Worm (Caenorhabditis elegans) whole organism, L4 larva: ENCODE measurements around the gene F13H10.1.
"Not testable (repeated sequence)": the region's sequence is repeated elsewhere in the genome, so short reads cannot be mapped to it uniquely, and the experiment has no call there.

Source experiments
- D1046.2 ChIP-seq: fragments of 200-800 bp; sonication (Bioruptor generic); IDR thresholded peaks from 2 replicates; pipeline ENCODE4 v1.3.6; 2022; ENCODE audit warnings: missing genetic modification characterization, missing compliant biosample characterization
- F10B5.3 ChIP-seq: sonication (generic microtip); optimal IDR thresholded peaks from 2 replicates; lab custom pipeline; 2016; ENCODE audit warnings: mild to moderate bottlenecking, missing genetic modification characterization, missing compliant biosample characterization
- F26F4.8 ChIP-seq: fragments of 200-800 bp; sonication (Bioruptor generic); conservative IDR thresholded peaks from 2 replicates; pipeline ENCODE4 v1.3.6; 2022; ENCODE audit warnings: missing genetic modification characterization, missing compliant biosample characterization
- F37D6.2 ChIP-seq: sonication (generic microtip); optimal IDR thresholded peaks from 2 replicates; lab custom pipeline; 2016; ENCODE audit warnings: mild to moderate bottlenecking, missing genetic modification characterization, missing compliant biosample characterization
- F44E2.7 ChIP-seq: fragments of 200-800 bp; sonication (Bioruptor generic); IDR thresholded peaks from 2 replicates; pipeline ENCODE4 v2.1.2; 2022; ENCODE audit warnings: missing genetic modification characterization, missing compliant biosample characterization
- F49E8.2 ChIP-seq: sonication (generic microtip); optimal IDR thresholded peaks from 2 replicates; lab custom pipeline; 2016; ENCODE audit warnings: missing compliant biosample characterization, mild to moderate bottlenecking, missing genetic modification characterization, borderline replicate concordance
- T20F7.1 ChIP-seq: fragments of 200-800 bp; sonication (Bioruptor generic); optimal IDR thresholded peaks from 2 replicates; lab custom pipeline; 2018; ENCODE audit warnings: mild to moderate bottlenecking, missing genetic modification characterization, missing compliant biosample characterization
- T26A8.4 ChIP-seq: fragments of 200-800 bp; sonication (Bioruptor generic); IDR thresholded peaks from 2 replicates; pipeline ENCODE4 v1.3.6; 2022; ENCODE audit warnings: missing genetic modification characterization, missing compliant biosample characterization
- ZK337.2 ChIP-seq: fragments of 200-800 bp; sonication (Bioruptor generic); IDR thresholded peaks from 2 replicates; pipeline ENCODE4 v1.3.6; 2022; ENCODE audit warnings: missing genetic modification reagents, missing genetic modification characterization, missing compliant biosample characterization
- ZK546.5 ChIP-seq, 2 experiments: sonication (generic microtip); optimal IDR thresholded peaks; 2 replicates each; lab custom pipeline; 2017; ENCODE audit warnings: missing biosample characterization in 2 of 2, missing genetic modification characterization in 2 of 2
- aly-2 ChIP-seq: sonication (generic microtip); optimal IDR thresholded peaks from 2 replicates; lab custom pipeline; 2018; ENCODE audit warnings: missing biosample characterization, missing genetic modification characterization
- ama-1 ChIP-seq: fragments of 150-350 bp; optimal IDR thresholded peaks from 2 replicates; lab custom pipeline; 2014; ENCODE audit warnings: inconsistent platforms, mixed read lengths
- arid-1 ChIP-seq: fragments of 200-800 bp; sonication (Bioruptor generic); conservative IDR thresholded peaks from 2 replicates; pipeline ENCODE4 v1.3.6; 2022; ENCODE audit warnings: missing genetic modification reagents, missing genetic modification characterization, missing compliant biosample characterization
- ceh-20 ChIP-seq: fragments of 200-800 bp; sonication (Bioruptor generic); IDR thresholded peaks from 2 replicates; pipeline ENCODE4 v1.3.6; 2022; ENCODE audit warnings: missing genetic modification reagents, missing genetic modification characterization, missing compliant biosample characterization
- ceh-28 ChIP-seq: fragments of 150-350 bp; optimal IDR thresholded peaks from 2 replicates; lab custom pipeline; 2014; ENCODE audit warnings: missing biosample characterization, missing genetic modification reagents, missing genetic modification characterization
- ceh-32 ChIP-seq: sonication (generic microtip); optimal IDR thresholded peaks from 2 replicates; lab custom pipeline; 2016; ENCODE audit warnings: mild to moderate bottlenecking, missing genetic modification characterization, missing compliant biosample characterization; ENCODE audit not compliant: poor library complexity
- ces-1 ChIP-seq: fragments of 150-350 bp; sonication (generic microtip); optimal IDR thresholded peaks from 4 replicates; lab custom pipeline; 2014; ENCODE audit warnings: missing biosample characterization, missing genetic modification reagents, missing genetic modification characterization
- ctbp-1 ChIP-seq: fragments of 200-800 bp; sonication (Bioruptor generic); IDR thresholded peaks from 2 replicates; pipeline ENCODE4 v1.3.6; 2022; ENCODE audit warnings: missing genetic modification reagents, missing genetic modification characterization, missing compliant biosample characterization
- daf-16 ChIP-seq, 3 experiments: sonication (generic microtip); optimal IDR thresholded peaks; 2 replicates each; lab custom pipeline; 2016 to 2017; ENCODE audit warnings: missing genetic modification characterization in 3 of 3, missing genetic modification reagents in 3 of 3, mild to moderate bottlenecking in 2 of 3, missing compliant biosample characterization in 2 of 3, missing biosample characterization in 1 of 3, moderate library complexity in 1 of 3
- daf-8 ChIP-seq: fragments of 200-800 bp; sonication (Bioruptor generic); IDR thresholded peaks from 2 replicates; pipeline ENCODE4 v1.3.6; 2022; ENCODE audit warnings: missing genetic modification characterization, missing compliant biosample characterization
- duxl-1 ChIP-seq: sonication (generic microtip); optimal IDR thresholded peaks from 2 replicates; lab custom pipeline; 2016; ENCODE audit warnings: mild to moderate bottlenecking, missing genetic modification characterization, moderate library complexity, missing compliant biosample characterization; ENCODE audit not compliant: poor library complexity
- fos-1 ChIP-seq: fragments of 150-350 bp; optimal IDR thresholded peaks from 2 replicates; lab custom pipeline; 2014; ENCODE audit warnings: missing biosample characterization, missing genetic modification characterization
- hmg-1.1 ChIP-seq: fragments of 200-800 bp; sonication (Bioruptor generic); IDR thresholded peaks from 2 replicates; pipeline ENCODE4 v1.3.6; 2022; ENCODE audit warnings: missing genetic modification reagents, missing genetic modification characterization, missing compliant biosample characterization
- jun-1 ChIP-seq: fragments of 150-350 bp; optimal IDR thresholded peaks from 2 replicates; lab custom pipeline; 2014; ENCODE audit warnings: missing biosample characterization, missing genetic modification reagents, missing genetic modification characterization
- lin-38 ChIP-seq: fragments of 200-800 bp; sonication (Bioruptor generic); IDR thresholded peaks from 2 replicates; pipeline ENCODE4 v1.3.6; 2022; ENCODE audit warnings: missing genetic modification reagents, missing genetic modification characterization, missing compliant biosample characterization
- lin-39 ChIP-seq: fragments of 150-350 bp; optimal IDR thresholded peaks from 2 replicates; lab custom pipeline; 2014; ENCODE audit warnings: missing biosample characterization, missing genetic modification reagents, missing genetic modification characterization
- madf-9 ChIP-seq: fragments of 200-800 bp; sonication (Bioruptor generic); conservative IDR thresholded peaks from 2 replicates; pipeline ENCODE4 v1.3.6; 2022; ENCODE audit warnings: missing genetic modification reagents, missing genetic modification characterization, missing compliant biosample characterization
- mdl-1 ChIP-seq, 2 experiments: fragments of 150-350 bp in 1 of 2; sonication (generic microtip) in 1 of 2; optimal IDR thresholded peaks; 2 replicates each; lab custom pipeline; 2014 to 2017; ENCODE audit warnings: missing biosample characterization in 2 of 2, missing genetic modification characterization in 2 of 2
- mdt-29 ChIP-seq: fragments of 200-800 bp; sonication (Bioruptor generic); IDR thresholded peaks from 2 replicates; pipeline ENCODE4 v1.3.6; 2022; ENCODE audit warnings: missing genetic modification reagents, missing genetic modification characterization, missing compliant biosample characterization
- mxl-2 ChIP-seq: fragments of 200-800 bp; sonication (Bioruptor generic); conservative IDR thresholded peaks from 2 replicates; pipeline ENCODE4 v1.3.6; 2022; ENCODE audit warnings: missing genetic modification reagents, missing genetic modification characterization, missing compliant biosample characterization
- nhr-111 ChIP-seq: fragments of 200-800 bp; sonication (Bioruptor generic); optimal IDR thresholded peaks from 2 replicates; lab custom pipeline; 2018; ENCODE audit warnings: mild to moderate bottlenecking, missing genetic modification characterization, missing compliant biosample characterization
- nhr-237 ChIP-seq: sonication (generic microtip); optimal IDR thresholded peaks from 2 replicates; lab custom pipeline; 2017; ENCODE audit warnings: missing biosample characterization, missing genetic modification characterization
- nhr-28 ChIP-seq: fragments of 150-350 bp; optimal IDR thresholded peaks from 2 replicates; lab custom pipeline; 2014; ENCODE audit warnings: missing biosample characterization, missing genetic modification characterization
- nhr-6 ChIP-seq: fragments of 150-350 bp; optimal IDR thresholded peaks from 2 replicates; lab custom pipeline; 2014; ENCODE audit warnings: missing biosample characterization, missing genetic modification characterization
- nhr-77 ChIP-seq: fragments of 150-350 bp; optimal IDR thresholded peaks from 2 replicates; lab custom pipeline; 2014; ENCODE audit warnings: missing biosample characterization, missing genetic modification characterization
- rbr-2 ChIP-seq: sonication (generic microtip); optimal IDR thresholded peaks from 2 replicates; lab custom pipeline; 2016; ENCODE audit warnings: missing genotype, missing genetic modification characterization, missing compliant biosample characterization
- set-16 ChIP-seq: fragments of 200-800 bp; sonication (Bioruptor generic); IDR thresholded peaks from 2 replicates; pipeline ENCODE4 v1.3.6; 2022; ENCODE audit warnings: missing genetic modification reagents, missing genetic modification characterization, missing compliant biosample characterization
- spr-1 ChIP-seq: sonication (generic microtip); optimal IDR thresholded peaks from 2 replicates; lab custom pipeline; 2016; ENCODE audit warnings: mild to moderate bottlenecking, missing genetic modification characterization, missing compliant biosample characterization
- spr-3 ChIP-seq: fragments of 200-800 bp; sonication (Bioruptor generic); optimal IDR thresholded peaks from 2 replicates; lab custom pipeline; 2018; ENCODE audit warnings: mild to moderate bottlenecking, missing genetic modification characterization, missing compliant biosample characterization
- unc-62 ChIP-seq, 3 experiments: fragments of 150-350 bp in 1 of 3; sonication (generic microtip); optimal IDR thresholded peaks in 2 of 3; peaks in 1 of 3; 1 replicate in 1 of 3; 2 replicates in 2 of 3; lab custom pipeline; 2014 to 2017; ENCODE audit warnings: missing biosample characterization in 3 of 3, missing genetic modification characterization in 3 of 3, missing genetic modification reagents in 3 of 3, missing genotype in 1 of 3
- zfp-3 ChIP-seq: fragments of 200-800 bp; sonication (Bioruptor generic); conservative IDR thresholded peaks from 2 replicates; pipeline ENCODE4 v1.3.6; 2022; ENCODE audit warnings: missing genetic modification reagents, missing genetic modification characterization, missing compliant biosample characterization
- zip-11 ChIP-seq: fragments of 200-800 bp; sonication (Bioruptor generic); IDR thresholded peaks from 2 replicates; pipeline ENCODE4 v1.3.6; 2022; ENCODE audit warnings: missing genetic modification characterization, missing compliant biosample characterization
- zip-2 ChIP-seq: fragments of 150-350 bp; optimal IDR thresholded peaks from 2 replicates; lab custom pipeline; 2014; ENCODE audit warnings: missing biosample characterization, missing genetic modification characterization
- ztf-11 ChIP-seq: fragments of 150-350 bp; optimal IDR thresholded peaks from 2 replicates; lab custom pipeline; 2014; ENCODE audit warnings: missing biosample characterization, missing genetic modification characterization

Gene F13H10.1

DNA sequence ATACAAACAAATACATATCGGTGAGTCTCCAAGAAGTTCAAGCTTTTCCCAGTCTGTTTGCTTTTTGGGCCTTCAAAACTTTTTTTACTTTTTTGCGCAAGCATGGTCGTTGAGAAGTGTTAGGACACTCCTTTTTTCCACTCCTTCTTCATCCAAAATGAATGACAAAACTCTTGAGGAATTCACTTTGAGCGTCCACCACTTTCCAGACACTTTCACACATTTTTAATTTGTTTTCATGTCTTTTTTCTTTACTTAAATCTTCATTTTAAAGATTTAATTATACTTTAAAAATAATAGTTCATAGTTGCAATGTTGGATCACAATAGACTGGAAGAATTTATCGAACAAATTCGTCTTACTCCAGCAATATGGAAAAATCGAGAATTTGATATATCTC lies at the start of gene F13H10.1:
Gene F13H10.1 (plus strand): TSS at position 301 of the 400 bp plus-strand sequence.
- TF ChIP-seq F26F4.8 (GFP tag; lab: Robert Waterston, UW) (no peak), daf-8 (GFP tag; lab: Robert Waterston, UW) (no peak), jun-1 (tag; lab: Kevin White, UChicago) (no peak), daf-16 (GFP tag; optimal IDR thresholded peaks at IDR 0.05; lab: Kevin White, UChicago) (no peak), daf-16 (tag; optimal IDR thresholded peaks at IDR 0.05; lab: Kevin White, UChicago) (no peak), spr-3 (GFP tag; lab: Kevin White, UChicago) (no peak), nhr-28 (tag; lab: Kevin White, UChicago) (no peak), F44E2.7 (GFP tag; lab: Robert Waterston, UW) (no peak), ceh-28 (tag; lab: Kevin White, UChicago) (no peak), T26A8.4 (GFP tag; lab: Robert Waterston, UW) (no peak), ceh-32 (no peak), nhr-237 (tag; lab: Kevin White, UChicago) (no peak), T20F7.1 (GFP tag; lab: Kevin White, UChicago) (no peak), set-16 (no peak), madf-9 (GFP tag; lab: Robert Waterston, UW) (no peak), nhr-77 (no peak), F10B5.3 (tag; lab: Kevin White, UChicago) (no peak), ceh-20 (no peak), ces-1 (GFP tag; lab: Kevin White, UChicago) (no peak), mxl-2 (GFP tag; lab: Robert Waterston, UW) (no peak)
- TF ChIP-seq, all 104 proteins: peak for 0

- not testable (repeated sequence) for TF ChIP-seq mdl-1 (tag; optimal IDR thresholded peaks at IDR 0.05; lab: Kevin White, UChicago); F49E8.2 (tag; lab: Kevin White, UChicago); ceh-20
Observed at ce11 chrIV:10954955-10955354, 49.4 kb upstream of the F13H10.1 start, which contains the start of gene Y69E1A.4. Y69E1A.4 (plus strand) TSS chrIV:10955255.

ce11 chrIV:10957583-10958229 lies 46.7 kb upstream of the F13H10.1 start, which contains the start of gene Y69E1A.5:
Y69E1A.5 (minus strand) TSS chrIV:10957655.
- TF ChIP-seq madf-9 (GFP tag; lab: Robert Waterston, UW), result no peak
- TF ChIP-seq ztf-11 (tag; lab: Kevin White, UChicago), result no peak
- no peak for TF ChIP-seq nhr-111 (GFP tag; lab: Kevin White, UChicago)
- no peak for TF ChIP-seq zfp-3
- TF ChIP-seq lin-39, result no peak
- no peak for TF ChIP-seq rbr-2 (tag; lab: Kevin White, UChicago)
- TF ChIP-seq lin-38 (GFP tag; lab: Robert Waterston, UW), result no peak
- no peak for TF ChIP-seq F44E2.7 (GFP tag; lab: Robert Waterston, UW)
- no peak for TF ChIP-seq fos-1 (tag; lab: Kevin White, UChicago)
- TF ChIP-seq F26F4.8 (GFP tag; lab: Robert Waterston, UW), result no peak
- peak in 1 of 2 experiments; percentile 97 for TF ChIP-seq unc-62 (GFP tag; optimal IDR thresholded peaks at IDR 0.05 in 1 of 2; lab: Kevin White, UChicago)
- TF ChIP-seq unc-62 (tag; optimal IDR thresholded peaks at IDR 0.05; lab: Kevin White, UChicago), result no peak
- TF ChIP-seq zip-11 (GFP tag; lab: Robert Waterston, UW), result no peak
- TF ChIP-seq daf-16 (GFP tag; optimal IDR thresholded peaks at IDR 0.05; lab: Kevin White, UChicago), result peak in 1 of 2 experiments; percentile 41
- no peak for TF ChIP-seq daf-16 (tag; optimal IDR thresholded peaks at IDR 0.05; lab: Kevin White, UChicago)
- no peak for TF ChIP-seq daf-8 (GFP tag; lab: Robert Waterston, UW)
- TF ChIP-seq hmg-1.1, result no peak

DNA sequence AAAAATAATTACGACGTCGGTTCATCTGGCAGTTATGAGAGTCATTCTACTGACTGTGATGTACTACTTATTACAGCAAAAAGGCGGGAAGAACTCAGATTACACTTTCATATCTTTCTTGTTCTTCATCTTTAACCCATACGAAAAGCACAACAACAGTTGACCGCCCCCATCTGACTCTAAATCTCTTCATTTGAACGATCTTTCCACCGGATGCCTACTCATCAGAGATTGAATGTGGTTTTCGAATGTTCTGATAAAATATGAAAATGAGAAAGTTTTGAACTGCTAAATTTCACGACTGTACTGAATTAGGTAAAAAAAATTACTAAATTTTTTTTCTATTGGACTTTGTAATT lies 46.2 kb upstream of the F13H10.1 start, which contains the start of gene sri-19:
Gene sri-19 (plus strand): TSS at position 143 of the 359 bp plus-strand sequence.
- TF ChIP-seq fos-1 (tag; lab: Kevin White, UChicago), result no peak
- TF ChIP-seq D1046.2 (GFP tag; lab: Robert Waterston, UW), result no peak
- TF ChIP-seq duxl-1, result no peak
- no peak for TF ChIP-seq zip-2 (tag; lab: Kevin White, UChicago)
- TF ChIP-seq ZK337.2, result no peak
- TF ChIP-seq ces-1 (GFP tag; lab: Kevin White, UChicago), result no peak
- TF ChIP-seq ctbp-1 (GFP tag; lab: Robert Waterston, UW), result no peak
- TF ChIP-seq arid-1 (GFP tag; lab: Robert Waterston, UW), result no peak
- no peak for TF ChIP-seq mdt-29 (GFP tag; lab: Robert Waterston, UW)
- no peak for TF ChIP-seq ZK546.5 (tag; optimal IDR thresholded peaks at IDR 0.05; lab: Kevin White, UChicago)
- TF ChIP-seq nhr-6, result no peak
- no peak for TF ChIP-seq ama-1
- TF ChIP-seq zfp-3, result no peak
- TF ChIP-seq aly-2 (tag; lab: Kevin White, UChicago), result no peak
- TF ChIP-seq nhr-111 (GFP tag; lab: Kevin White, UChicago), result no peak
- no peak for TF ChIP-seq F49E8.2 (tag; lab: Kevin White, UChicago)
- no peak for TF ChIP-seq spr-1 (tag; lab: Kevin White, UChicago)
- no peak for TF ChIP-seq F37D6.2 (tag; lab: Kevin White, UChicago)
